Worm (Caenorhabditis elegans): ENCODE measurements around the gene cyk-4.
"Not testable (repeated sequence)": the region's sequence is repeated elsewhere in the genome, so short reads cannot be mapped to it uniquely, and the experiment has no call there.

Gene cyk-4

DNA sequence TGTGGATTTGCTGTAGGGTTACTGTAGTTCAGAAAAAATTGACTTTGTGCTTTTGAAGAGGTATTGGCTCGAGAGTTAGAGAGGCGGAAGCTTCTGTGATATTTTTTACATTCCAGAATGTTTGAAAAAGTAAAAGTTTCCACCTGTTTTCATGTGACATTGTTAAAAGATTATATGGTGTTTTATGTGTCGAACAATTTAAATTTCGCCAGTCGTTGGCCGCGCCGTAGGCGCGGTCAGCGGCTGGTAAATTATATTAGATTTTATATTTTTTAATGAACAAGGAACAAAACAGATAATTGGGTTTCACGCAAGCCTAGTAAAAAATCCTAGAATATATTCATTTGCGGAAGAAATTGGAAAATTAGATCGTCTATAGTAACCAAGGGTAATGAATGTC lies 19.9 kb downstream of the cyk-4 start, which contains the start of gene mlc-7:
mlc-7 (plus strand) TSS at position 301 of the 400 bp plus-strand sequence.
- not testable (repeated sequence) for TF ChIP-seq sea-1 (GFP tag; conservative IDR thresholded peaks at IDR 0.05); flt-1 (GFP tag; IDR thresholded peaks at IDR 0.05); ama-1 (optimal IDR thresholded peaks at IDR 0.05)

DNA sequence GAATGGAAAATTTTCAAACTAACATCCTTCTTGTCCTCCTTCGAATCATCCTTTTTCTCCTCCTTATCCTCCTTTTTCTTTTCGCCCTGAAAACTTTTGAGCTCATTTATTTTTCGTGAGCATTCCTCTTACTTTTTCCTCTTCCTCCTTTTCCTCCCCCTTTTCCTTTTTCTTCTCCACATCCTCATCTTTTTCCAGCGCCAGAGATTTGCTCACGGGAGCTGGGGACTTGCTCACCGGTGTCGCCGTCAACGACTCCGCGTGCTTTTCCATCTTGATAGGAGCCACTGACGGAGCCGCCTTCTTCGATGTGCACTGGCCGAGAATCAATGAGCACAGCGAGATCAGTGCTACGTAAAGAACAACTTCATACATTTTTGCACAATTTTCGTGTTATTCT lies 22.7 kb downstream of the cyk-4 start, which contains the start of gene K08E3.2:
K08E3.2 (minus strand) TSS at position 375 of the 400 bp plus-strand sequence.
- no peak for TF ChIP-seq hmbx-1 (tag; optimal IDR thresholded peaks at IDR 0.05)
- no peak for TF ChIP-seq ceh-13 (GFP tag; optimal IDR thresholded peaks at IDR 0.05)
- no peak for TF ChIP-seq hmg-4 (GFP tag; optimal IDR thresholded peaks at IDR 0.05)
- no peak for TF ChIP-seq B0310.2 (tag; optimal IDR thresholded peaks at IDR 0.05)
- TF ChIP-seq F13C5.2 (tag; optimal IDR thresholded peaks at IDR 0.05): no peak

DNA sequence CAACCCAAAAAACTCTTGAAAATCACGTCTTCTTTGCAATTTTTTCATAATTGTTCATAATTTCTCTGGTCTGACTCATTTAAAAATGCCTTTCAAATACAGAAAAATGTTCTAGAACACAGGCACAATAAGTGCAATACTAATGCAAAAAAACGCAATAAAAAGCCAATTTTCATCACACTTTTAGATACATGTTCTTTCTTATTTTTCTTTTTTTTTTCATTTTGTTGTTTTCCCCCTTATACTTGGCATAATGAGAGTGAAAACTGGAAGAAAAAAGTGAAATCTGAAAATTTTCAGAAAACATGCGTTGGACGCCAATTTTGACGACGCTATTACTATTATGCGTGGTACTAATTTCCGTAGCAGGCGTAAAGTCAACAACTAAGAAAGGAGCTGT lies 27.1 kb downstream of the cyk-4 start, which contains the start of gene tyr-2:
tyr-2 (plus strand) TSS at position 301 of the 400 bp plus-strand sequence.
- TF ChIP-seq tbx-11 (GFP tag; IDR thresholded peaks at IDR 0.05) (no peak), B0310.2 (tag; optimal IDR thresholded peaks at IDR 0.05) (no peak), F13C5.2 (tag; optimal IDR thresholded peaks at IDR 0.05) (no peak), tbx-37 (GFP tag; conservative IDR thresholded peaks at IDR 0.05) (no peak), pes-1 (GFP tag; IDR thresholded peaks at IDR 0.05) (no peak), hmbx-1 (tag; optimal IDR thresholded peaks at IDR 0.05) (no peak), scrt-1 (GFP tag; IDR thresholded peaks at IDR 0.05) (no peak), ceh-36 (tag; optimal IDR thresholded peaks at IDR 0.05) (no peak)

DNA sequence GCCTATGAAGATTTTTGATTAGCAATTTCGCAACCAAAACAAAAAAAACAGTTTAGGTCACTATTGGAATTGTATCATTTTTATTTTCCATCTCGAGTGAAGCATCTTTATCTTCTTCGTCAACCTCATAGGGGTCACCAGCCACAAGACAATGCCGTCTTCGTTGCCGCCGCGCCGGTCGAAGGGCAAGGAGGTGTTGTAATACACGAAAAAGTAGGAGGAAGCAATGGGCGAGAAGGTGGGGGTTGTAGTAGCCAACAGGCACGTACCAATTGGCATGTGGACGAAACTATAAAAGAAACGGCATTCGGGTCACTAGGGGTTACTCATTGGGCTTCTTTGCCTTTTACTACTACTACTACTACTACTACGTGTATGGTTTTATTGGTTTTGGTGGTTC lies 29.0 kb downstream of the cyk-4 start:
- TF ChIP-seq hnd-1 (tag; optimal IDR thresholded peaks at IDR 0.05): no peak
- no peak for TF ChIP-seq B0310.2 (tag; optimal IDR thresholded peaks at IDR 0.05)
- TF ChIP-seq F13C5.2 (tag; optimal IDR thresholded peaks at IDR 0.05): no peak
- no peak for TF ChIP-seq ets-7 (tag; optimal IDR thresholded peaks at IDR 0.05)
- no peak for TF ChIP-seq tbx-11 (GFP tag; IDR thresholded peaks at IDR 0.05)
- TF ChIP-seq hmg-4 (GFP tag; optimal IDR thresholded peaks at IDR 0.05): no peak
- no peak for TF ChIP-seq ceh-36 (tag; optimal IDR thresholded peaks at IDR 0.05)
- TF ChIP-seq ceh-13 (GFP tag; optimal IDR thresholded peaks at IDR 0.05): no peak
- no peak for TF ChIP-seq ama-1 (optimal IDR thresholded peaks at IDR 0.05)
- no peak for TF ChIP-seq sea-1 (GFP tag; conservative IDR thresholded peaks at IDR 0.05)
- no peak for TF ChIP-seq aly-1 (tag; optimal IDR thresholded peaks at IDR 0.05)
- no peak for TF ChIP-seq tra-4 (tag; optimal IDR thresholded peaks at IDR 0.05)
- TF ChIP-seq pes-1 (GFP tag; IDR thresholded peaks at IDR 0.05): no peak
- TF ChIP-seq scrt-1 (GFP tag; IDR thresholded peaks at IDR 0.05): no peak
- TF ChIP-seq flt-1 (GFP tag; IDR thresholded peaks at IDR 0.05): no peak
- TF ChIP-seq tbx-37 (GFP tag; conservative IDR thresholded peaks at IDR 0.05): no peak
- TF ChIP-seq hmbx-1 (tag; optimal IDR thresholded peaks at IDR 0.05): no peak

DNA sequence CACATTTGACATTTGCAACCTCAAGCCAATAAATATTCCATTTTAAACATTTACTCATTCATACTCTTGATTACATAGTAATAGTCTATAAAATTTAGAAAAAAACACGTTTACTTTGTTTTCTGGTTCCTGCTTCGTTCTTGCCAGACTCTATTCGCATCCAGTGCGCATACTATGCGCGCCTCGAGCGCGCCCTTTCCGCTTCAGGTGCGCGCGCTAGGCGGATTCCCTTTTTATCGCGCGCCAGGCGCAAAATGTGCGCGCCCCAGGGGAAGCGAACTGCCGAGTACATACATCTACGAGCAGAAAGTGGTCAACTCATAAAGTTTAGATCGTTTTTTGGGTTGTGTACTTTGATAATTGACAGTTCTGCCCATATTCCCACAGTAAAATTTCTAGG lies 29.6 kb downstream of the cyk-4 start:
- TF ChIP-seq ama-1 (optimal IDR thresholded peaks at IDR 0.05) (no peak), hmbx-1 (tag; optimal IDR thresholded peaks at IDR 0.05) (no peak), tbx-11 (GFP tag; IDR thresholded peaks at IDR 0.05) (no peak), ceh-36 (tag; optimal IDR thresholded peaks at IDR 0.05) (no peak), tra-4 (tag; optimal IDR thresholded peaks at IDR 0.05) (no peak), F13C5.2 (tag; optimal IDR thresholded peaks at IDR 0.05) (no peak), sea-1 (GFP tag; conservative IDR thresholded peaks at IDR 0.05) (no peak), hnd-1 (tag; optimal IDR thresholded peaks at IDR 0.05) (no peak), scrt-1 (GFP tag; IDR thresholded peaks at IDR 0.05) (no peak), ets-7 (tag; optimal IDR thresholded peaks at IDR 0.05) (no peak), hmg-4 (GFP tag; optimal IDR thresholded peaks at IDR 0.05) (no peak), pes-1 (GFP tag; IDR thresholded peaks at IDR 0.05) (no peak), aly-1 (tag; optimal IDR thresholded peaks at IDR 0.05) (no peak), tbx-37 (GFP tag; conservative IDR thresholded peaks at IDR 0.05) (no peak)

DNA sequence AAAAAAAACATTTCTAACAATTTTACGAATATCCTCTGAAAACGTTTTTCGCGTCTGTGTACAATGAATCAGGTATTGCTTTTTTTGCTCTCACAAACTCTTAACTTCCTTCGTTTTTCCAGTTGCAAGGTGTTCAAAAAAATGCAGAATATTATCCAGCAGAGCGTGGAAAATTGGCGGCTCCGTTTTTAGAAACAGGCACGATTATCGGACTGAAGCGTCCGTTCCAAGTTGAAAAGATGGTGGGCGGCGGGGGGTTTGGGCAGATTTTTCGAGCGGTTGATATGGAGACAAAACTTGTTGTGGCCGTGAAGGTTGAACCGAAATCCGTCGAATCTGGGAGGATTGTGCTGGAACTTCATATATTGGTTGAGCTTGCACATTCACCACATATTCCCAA lies 36.0 kb downstream of the cyk-4 start, which contains the start of gene W06F12.3:
W06F12.3 (plus strand) TSS at position 23 of the 400 bp plus-strand sequence.
- TF ChIP-seq tra-4 (tag; optimal IDR thresholded peaks at IDR 0.05) (no peak), ceh-36 (tag; optimal IDR thresholded peaks at IDR 0.05) (no peak), hmg-4 (GFP tag; optimal IDR thresholded peaks at IDR 0.05) (no peak), sea-1 (GFP tag; conservative IDR thresholded peaks at IDR 0.05) (no peak), B0310.2 (tag; optimal IDR thresholded peaks at IDR 0.05) (no peak), scrt-1 (GFP tag; IDR thresholded peaks at IDR 0.05) (no peak), hmbx-1 (tag; optimal IDR thresholded peaks at IDR 0.05) (no peak), pes-1 (GFP tag; IDR thresholded peaks at IDR 0.05) (no peak), F13C5.2 (tag; optimal IDR thresholded peaks at IDR 0.05) (no peak), hnd-1 (tag; optimal IDR thresholded peaks at IDR 0.05) (no peak), aly-1 (tag; optimal IDR thresholded peaks at IDR 0.05) (no peak), ama-1 (optimal IDR thresholded peaks at IDR 0.05) (no peak), flt-1 (GFP tag; IDR thresholded peaks at IDR 0.05) (no peak), ets-7 (tag; optimal IDR thresholded peaks at IDR 0.05) (no peak), tbx-37 (GFP tag; conservative IDR thresholded peaks at IDR 0.05) (no peak), tbx-11 (GFP tag; IDR thresholded peaks at IDR 0.05) (no peak), ceh-13 (GFP tag; optimal IDR thresholded peaks at IDR 0.05) (no peak)

DNA sequence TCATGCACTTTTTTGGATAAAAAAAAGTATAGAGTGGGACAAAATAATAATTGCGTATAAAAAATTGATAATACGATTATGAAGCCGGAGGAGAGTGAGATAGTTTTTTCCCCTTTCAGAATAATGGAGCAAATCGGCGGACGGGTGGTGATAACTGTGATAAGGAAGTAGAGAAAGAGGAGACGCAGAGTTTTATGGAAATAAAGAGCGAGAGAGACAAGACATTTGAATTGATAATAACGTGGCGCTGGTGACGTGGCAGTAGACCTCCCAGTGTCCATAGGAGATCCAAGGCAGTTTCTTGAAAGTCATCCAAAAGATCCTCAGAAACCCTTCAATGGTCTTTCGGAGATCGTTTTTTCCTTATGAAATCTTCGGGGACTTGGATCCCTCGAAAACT lies 37.2 kb downstream of the cyk-4 start:
- TF ChIP-seq F13C5.2 (tag; optimal IDR thresholded peaks at IDR 0.05): no peak
- no peak for TF ChIP-seq ama-1 (optimal IDR thresholded peaks at IDR 0.05)
- TF ChIP-seq scrt-1 (GFP tag; IDR thresholded peaks at IDR 0.05): no peak
- TF ChIP-seq ets-7 (tag; optimal IDR thresholded peaks at IDR 0.05): no peak
- no peak for TF ChIP-seq B0310.2 (tag; optimal IDR thresholded peaks at IDR 0.05)
- no peak for TF ChIP-seq aly-1 (tag; optimal IDR thresholded peaks at IDR 0.05)
- no peak for TF ChIP-seq ceh-36 (tag; optimal IDR thresholded peaks at IDR 0.05)
- no peak for TF ChIP-seq tra-4 (tag; optimal IDR thresholded peaks at IDR 0.05)
- no peak for TF ChIP-seq ceh-13 (GFP tag; optimal IDR thresholded peaks at IDR 0.05)
- TF ChIP-seq tbx-11 (GFP tag; IDR thresholded peaks at IDR 0.05): no peak
- TF ChIP-seq hnd-1 (tag; optimal IDR thresholded peaks at IDR 0.05): no peak
- TF ChIP-seq hmg-4 (GFP tag; optimal IDR thresholded peaks at IDR 0.05): no peak

DNA sequence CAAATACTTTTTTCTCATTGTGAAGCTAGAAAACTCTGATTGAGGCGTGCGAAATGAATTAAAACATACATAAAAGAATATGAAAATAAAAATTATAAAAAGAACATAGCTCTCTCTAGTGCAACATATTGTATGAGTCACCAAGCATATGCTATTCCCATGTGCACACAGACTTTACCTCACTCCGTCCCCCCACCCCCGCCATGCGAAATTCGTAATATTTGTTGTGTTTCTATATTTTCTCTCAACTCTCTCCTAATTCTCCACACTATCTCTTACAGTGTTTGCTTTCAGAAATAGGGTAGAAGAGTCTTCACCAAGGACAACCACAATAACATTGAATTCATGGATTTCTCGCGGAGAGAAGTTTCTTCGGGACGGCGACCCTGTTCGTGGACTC lies 38.4 kb downstream of the cyk-4 start:
- TF ChIP-seq F13C5.2 (tag; optimal IDR thresholded peaks at IDR 0.05) (no peak), ceh-13 (GFP tag; optimal IDR thresholded peaks at IDR 0.05) (no peak), aly-1 (tag; optimal IDR thresholded peaks at IDR 0.05) (no peak), flt-1 (GFP tag; IDR thresholded peaks at IDR 0.05) (no peak), tbx-11 (GFP tag; IDR thresholded peaks at IDR 0.05) (no peak), ceh-36 (tag; optimal IDR thresholded peaks at IDR 0.05) (no peak), sea-1 (GFP tag; conservative IDR thresholded peaks at IDR 0.05) (no peak), scrt-1 (GFP tag; IDR thresholded peaks at IDR 0.05) (no peak), tbx-37 (GFP tag; conservative IDR thresholded peaks at IDR 0.05) (no peak), pes-1 (GFP tag; IDR thresholded peaks at IDR 0.05) (no peak), ets-7 (tag; optimal IDR thresholded peaks at IDR 0.05) (no peak), hnd-1 (tag; optimal IDR thresholded peaks at IDR 0.05) (no peak), tra-4 (tag; optimal IDR thresholded peaks at IDR 0.05) (no peak)
